Fruit fly (Drosophila melanogaster): ENCODE measurements around the gene CG33124.

dm6 chr2L:2195328-2195727 lies 13.6 kb downstream of the CG33124 start:
- TF ChIP-seq Clk (GFP tag; optimal IDR thresholded peaks at IDR 0.05) (no peak), CG14711 (tag; optimal IDR thresholded peaks at IDR 0.05) (no peak), toe (GFP tag; optimal IDR thresholded peaks at IDR 0.05) (no peak), cnc (optimal IDR thresholded peaks at IDR 0.05) (no peak), CG12768 (GFP tag; optimal IDR thresholded peaks at IDR 0.05) (no peak), ovo (GFP tag; optimal IDR thresholded peaks at IDR 0.05) (no peak), bab1 (GFP tag; optimal IDR thresholded peaks at IDR 0.05) (no peak), tj (GFP tag; optimal IDR thresholded peaks at IDR 0.05) (no peak), CG7045 (GFP tag; optimal IDR thresholded peaks at IDR 0.05) (no peak), Hr96 (GFP tag; optimal IDR thresholded peaks at IDR 0.05) (no peak)
